Worm (Caenorhabditis elegans): ENCODE results near the gene C12D12.3.

DNA sequence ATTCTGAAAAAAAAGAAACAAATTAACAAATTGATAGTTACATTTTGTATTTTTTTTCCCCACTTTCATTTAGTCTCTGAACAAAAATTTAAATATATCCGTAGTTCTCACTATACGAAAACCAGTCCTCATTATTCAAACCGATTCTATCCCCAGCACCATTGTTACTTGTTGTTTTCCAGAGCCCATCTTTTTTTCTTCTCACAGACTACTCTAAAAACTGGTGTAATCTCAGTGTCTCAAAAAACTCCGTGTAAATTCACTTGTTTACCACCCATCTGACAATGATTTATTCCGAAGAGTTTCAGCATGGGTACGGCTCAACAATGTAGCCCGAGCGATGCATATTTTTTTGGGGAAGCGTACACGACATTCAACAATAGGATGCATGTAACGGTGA, at the start of gene C12D12.3:
- TF ChIP-seq daf-12 (tag; optimal IDR thresholded peaks at IDR 0.05) = no peak
- TF ChIP-seq nhr-12 (tag; optimal IDR thresholded peaks at IDR 0.05) = no peak
- no peak for TF ChIP-seq zag-1 (tag; optimal IDR thresholded peaks at IDR 0.05)
- TF ChIP-seq egl-27 (tag; optimal IDR thresholded peaks at IDR 0.05) = no peak
- no peak for TF ChIP-seq ceh-82 (tag; optimal IDR thresholded peaks at IDR 0.05)
- TF ChIP-seq skn-1 (tag; optimal IDR thresholded peaks at IDR 0.05) = no peak
- no peak for TF ChIP-seq snpc-4 (tag; optimal IDR thresholded peaks at IDR 0.05)
- TF ChIP-seq ztf-11 (tag; optimal IDR thresholded peaks at IDR 0.05) = no peak
- TF ChIP-seq aly-2 (tag; optimal IDR thresholded peaks at IDR 0.05) = no peak
- TF ChIP-seq tbx-2 (tag; optimal IDR thresholded peaks at IDR 0.05) = no peak
- TF ChIP-seq pqm-1 (tag; optimal IDR thresholded peaks at IDR 0.05) = no peak
- TF ChIP-seq lin-15B (tag; optimal IDR thresholded peaks at IDR 0.05) = no peak

All from whole organism, L3 larva.